Fruit fly (Drosophila melanogaster) whole organism, larva: ENCODE measurements around the gene Kdsr.

Experiments
- noc ChIP-seq: fragments of 200-800 bp; sonication (Bioruptor generic); optimal IDR thresholded peaks from 3 replicates; lab custom pipeline; 2019; ENCODE audit warnings: missing biosample characterization, mild to moderate bottlenecking, missing genetic modification characterization, moderate library complexity

Gene Kdsr

dm6 chr3R:25283209-25283670, 20.9 kb upstream of the Kdsr start, which contains the start of gene CG31300:
Gene CG31300, plus strand, starts transcription at chr3R:25283620.
- no peak for TF ChIP-seq noc (tag; lab: Kevin White, UChicago)

dm6 chr3R:25281165-25281564, 18.9 kb upstream of the Kdsr start, which contains the start of gene CG11892:
Gene CG11892, plus strand, starts transcription at chr3R:25281548.
- peak; percentile 84 for TF ChIP-seq noc (tag; lab: Kevin White, UChicago)

dm6 chr3R:25279796-25280350, 17.6 kb upstream of the Kdsr start, which contains the start of gene CG10514:
Gene CG10514, minus strand, starts transcription at chr3R:25279846.
- peak; percentile 65 for TF ChIP-seq noc (tag; lab: Kevin White, UChicago)

- no peak for TF ChIP-seq noc (tag; lab: Kevin White, UChicago)
Observed at dm6 chr3R:25277112-25277511, 14.8 kb upstream of the Kdsr start, which contains the start of gene CG10513. Gene CG10513, minus strand, starts transcription at chr3R:25277212.

- TF ChIP-seq noc (tag; lab: Kevin White, UChicago) = peak; percentile 48
Observed at dm6 chr3R:25275276-25275675, 13.0 kb upstream of the Kdsr start.

dm6 chr3R:25273537-25273936, 11.2 kb upstream of the Kdsr start, which contains the start of gene CG11878:
Gene CG11878, plus strand, starts transcription at chr3R:25273837.
- no peak for TF ChIP-seq noc (tag; lab: Kevin White, UChicago)

- peak; percentile 9 for TF ChIP-seq noc (tag; lab: Kevin White, UChicago)
Observed at dm6 chr3R:25269909-25270308, 7.6 kb upstream of the Kdsr start, which contains the start of the genes CG11889 and CG11891. Gene CG11889, plus strand, starts transcription at chr3R:25270209. Gene CG11891, plus strand, starts transcription at chr3R:25270209.

- TF ChIP-seq noc (tag; lab: Kevin White, UChicago) = no peak
Observed at dm6 chr3R:25266751-25267150, 4.5 kb upstream of the Kdsr start.

dm6 chr3R:25265589-25266201, 3.4 kb upstream of the Kdsr start, which contains the start of the genes GlnRS and RIOK2:
Gene GlnRS, minus strand, starts transcription at chr3R:25265721.
Gene RIOK2, plus strand, starts transcription at chr3R:25265844.
- TF ChIP-seq noc (tag; lab: Kevin White, UChicago) = peak; percentile 5

- no peak for TF ChIP-seq noc (tag; lab: Kevin White, UChicago)
Observed at dm6 chr3R:25260670-25261069, 1.6 kb downstream of the Kdsr start.

- peak; percentile 95 for TF ChIP-seq noc (tag; lab: Kevin White, UChicago)
Observed at dm6 chr3R:25258628-25259240, 3.6 kb downstream of the Kdsr start, which contains the start of gene CG11857. Gene CG11857, plus strand, starts transcription at chr3R:25258898.

dm6 chr3R:25249145-25250141, 12.9 kb downstream of the Kdsr start, which contains the start of gene Nup358:
Gene Nup358, plus strand, starts transcription at chr3R:25249348.
- no peak for TF ChIP-seq noc (tag; lab: Kevin White, UChicago)

dm6 chr3R:25247379-25247869, 14.9 kb downstream of the Kdsr start, which contains the start of the genes RpS27 and Nup37:
Gene RpS27, minus strand, starts transcription at chr3R:25247514.
Gene Nup37, plus strand, starts transcription at chr3R:25247658.
- TF ChIP-seq noc (tag; lab: Kevin White, UChicago) = peak; percentile 86

- TF ChIP-seq noc (tag; lab: Kevin White, UChicago) = no peak
Observed at dm6 chr3R:25245052-25245813, 17.1 kb downstream of the Kdsr start, which contains the start of gene bam. Gene bam, minus strand, starts transcription at chr3R:25245109.
